Fruit fly (Drosophila melanogaster) whole organism, embryonic: Measurements from ENCODE around the gene dikar.
A peak's percentile ranks its signal among the peaks of the same experiment; 100 is the strongest.

ENCODE experiments used
- ATbp ChIP-seq: fragments of 200-800 bp; sonication (Bioruptor generic); optimal IDR thresholded peaks from 2 replicates; lab custom pipeline; 2017; ENCODE audit warnings: missing biosample characterization, mild to moderate bottlenecking, missing genetic modification characterization, missing genetic modification reagents
- Abd-B ChIP-seq: fragments of 200-800 bp; sonication (Bioruptor generic); optimal IDR thresholded peaks from 2 replicates; lab custom pipeline; 2018; ENCODE audit warnings: missing biosample characterization, mild to moderate bottlenecking, missing genetic modification characterization, moderate library complexity
- Atf3 ChIP-seq: fragments of 200-800 bp; sonication (Bioruptor generic); optimal IDR thresholded peaks from 3 replicates; lab custom pipeline; 2016; ENCODE audit warnings: missing biosample characterization, missing genetic modification characterization
- Awh ChIP-seq: fragments of 200-800 bp; sonication (Bioruptor generic); IDR thresholded peaks from 2 replicates; pipeline ENCODE4, ENCODE4 v1.3.6; 2022; ENCODE audit warnings: missing biosample characterization, missing genetic modification characterization
- CG1024 ChIP-seq: fragments of 200-800 bp; sonication (Bioruptor generic); IDR thresholded peaks from 2 replicates; pipeline ENCODE4 v1.3.6; 2022; ENCODE audit warnings: missing biosample characterization, missing genetic modification characterization
- CG10431 ChIP-seq: fragments of 200-800 bp; sonication (Bioruptor generic); optimal IDR thresholded peaks from 3 replicates; lab custom pipeline; 2018; ENCODE audit warnings: missing biosample characterization, mild to moderate bottlenecking, missing genetic modification characterization
- CG12104 ChIP-seq: fragments of 200-800 bp; sonication (Bioruptor generic); optimal IDR thresholded peaks from 3 replicates; lab custom pipeline; 2016; ENCODE audit warnings: missing biosample characterization, missing genetic modification characterization
- CG13296 ChIP-seq: fragments of 200-800 bp; sonication (Bioruptor generic); optimal IDR thresholded peaks from 3 replicates; lab custom pipeline; 2018; ENCODE audit warnings: missing biosample characterization, mild to moderate bottlenecking, missing genetic modification characterization
- CG14441 ChIP-seq: fragments of 200-800 bp; sonication (Bioruptor generic); IDR thresholded peaks from 2 replicates; pipeline ENCODE4 v1.3.6; 2022; ENCODE audit warnings: missing biosample characterization, missing genetic modification characterization
- CG15601 ChIP-seq: fragments of 200-800 bp; sonication (Bioruptor generic); optimal IDR thresholded peaks from 3 replicates; lab custom pipeline; 2019; ENCODE audit warnings: missing biosample characterization, mild to moderate bottlenecking, missing genetic modification characterization, moderate library complexity
- CG16863 ChIP-seq: fragments of 200-800 bp; sonication (Bioruptor generic); optimal IDR thresholded peaks from 3 replicates; lab custom pipeline; 2016; ENCODE audit warnings: missing biosample characterization, missing genetic modification characterization
- CG17361 ChIP-seq: fragments of 200-800 bp; sonication (Bioruptor generic); IDR thresholded peaks from 3 replicates; pipeline ENCODE4 v1.3.6; 2022; ENCODE audit warnings: missing biosample characterization, missing genetic modification characterization
- CG17612 ChIP-seq: fragments of 200-800 bp; sonication (Bioruptor generic); IDR thresholded peaks from 2 replicates; pipeline ENCODE4 v1.3.6; 2022; ENCODE audit warnings: missing biosample characterization, missing genetic modification characterization
- CG31441 ChIP-seq: fragments of 200-800 bp; sonication (Bioruptor generic); IDR thresholded peaks from 2 replicates; pipeline ENCODE4 v1.3.6; 2022; ENCODE audit warnings: missing biosample characterization, missing genetic modification characterization
- CG4282 ChIP-seq: fragments of 200-800 bp; sonication (Bioruptor generic); optimal IDR thresholded peaks from 2 replicates; lab custom pipeline; 2016; ENCODE audit warnings: missing biosample characterization, missing genetic modification characterization
- CG4360 ChIP-seq: fragments of 200-800 bp; sonication (Bioruptor generic); IDR thresholded peaks from 2 replicates; pipeline ENCODE4 v1.3.6; 2022; ENCODE audit warnings: missing biosample characterization, missing genetic modification characterization
- CG6813 ChIP-seq: fragments of 200-800 bp; sonication (Bioruptor generic); optimal IDR thresholded peaks from 2 replicates; lab custom pipeline; 2017; ENCODE audit warnings: missing biosample characterization, missing genetic modification characterization, mild to moderate bottlenecking, moderate library complexity, missing genetic modification reagents
- CG8388 ChIP-seq: fragments of 200-800 bp; sonication (Bioruptor generic); optimal IDR thresholded peaks from 2 replicates; lab custom pipeline; 2019; ENCODE audit warnings: missing biosample characterization, mild to moderate bottlenecking, missing genetic modification characterization, moderate library complexity
- CTCF ChIP-seq: fragments of 200-800 bp; sonication (Bioruptor generic); optimal IDR thresholded peaks from 2 replicates; lab custom pipeline; 2017; ENCODE audit warnings: missing biosample characterization, mild to moderate bottlenecking, missing genetic modification characterization, moderate library complexity
- CoRest ChIP-seq: fragments of 200-800 bp; sonication (Bioruptor generic); optimal IDR thresholded peaks from 3 replicates; lab custom pipeline; 2018; ENCODE audit warnings: missing biosample characterization, mild to moderate bottlenecking, missing genetic modification characterization, moderate library complexity
- Dad ChIP-seq: fragments of 200-800 bp; sonication (Bioruptor generic); optimal IDR thresholded peaks from 3 replicates; lab custom pipeline; 2016; ENCODE audit warnings: missing biosample characterization, missing genetic modification characterization
- Deaf1 ChIP-seq: fragments of 200-800 bp; optimal IDR thresholded peaks from 3 replicates; lab custom pipeline; 2019; ENCODE audit warnings: missing biosample characterization, mild to moderate bottlenecking, missing genetic modification characterization, moderate library complexity
- Dek ChIP-seq: fragments of 200-800 bp; sonication (Bioruptor generic); optimal IDR thresholded peaks from 3 replicates; lab custom pipeline; 2019; ENCODE audit warnings: missing biosample characterization, mild to moderate bottlenecking, missing genetic modification characterization, moderate library complexity
- Elba2 ChIP-seq: fragments of 200-800 bp; sonication (Bioruptor generic); optimal IDR thresholded peaks from 3 replicates; lab custom pipeline; 2016; ENCODE audit warnings: missing biosample characterization, missing genetic modification characterization
- HmgD ChIP-seq: fragments of 200-800 bp; sonication (Bioruptor generic); optimal IDR thresholded peaks from 3 replicates; lab custom pipeline; 2016; ENCODE audit warnings: missing biosample characterization, missing genetic modification characterization
- Hmx ChIP-seq: fragments of 200-800 bp; sonication (Bioruptor generic); optimal IDR thresholded peaks from 2 replicates; lab custom pipeline; 2016; ENCODE audit warnings: missing biosample characterization, missing genetic modification characterization
- Hr51 ChIP-seq, 2 experiments: fragments of 200-800 bp; sonication (Bioruptor generic); optimal IDR thresholded peaks; 2 replicates in 1 of 2; 3 replicates in 1 of 2; lab custom pipeline; 2016 to 2018; ENCODE audit warnings: missing biosample characterization in 2 of 2, missing genetic modification characterization in 2 of 2, mild to moderate bottlenecking in 1 of 2, moderate library complexity in 1 of 2
- Lim3 ChIP-seq: fragments of 200-800 bp; sonication (Bioruptor generic); IDR thresholded peaks from 2 replicates; pipeline ENCODE4 v1.3.6; 2022; ENCODE audit warnings: missing biosample characterization, missing genetic modification characterization
- Max ChIP-seq: fragments of 200-800 bp; sonication (Bioruptor generic); optimal IDR thresholded peaks from 2 replicates; lab custom pipeline; 2016; ENCODE audit warnings: missing biosample characterization, mild to moderate bottlenecking, missing genetic modification characterization
- NK7.1 ChIP-seq: fragments of 200-800 bp; sonication (Bioruptor generic); optimal IDR thresholded peaks from 3 replicates; lab custom pipeline; 2016; ENCODE audit warnings: missing biosample characterization, missing genetic modification characterization
- Nf-YA ChIP-seq: fragments of 200-800 bp; sonication (Bioruptor generic); IDR thresholded peaks from 2 replicates; pipeline ENCODE4 v1.3.6; 2022; ENCODE audit warnings: missing biosample characterization, missing genetic modification characterization
- Six4 ChIP-seq: fragments of 200-800 bp; sonication (Bioruptor generic); optimal IDR thresholded peaks from 2 replicates; lab custom pipeline; 2016; ENCODE audit warnings: missing biosample characterization, missing genetic modification characterization
- ato ChIP-seq: fragments of 200-800 bp; sonication (Bioruptor generic); IDR thresholded peaks from 2 replicates; pipeline ENCODE4 v1.3.6; 2022; ENCODE audit warnings: missing biosample characterization, missing genetic modification characterization; ENCODE audit not compliant: partially characterized antibody
- chm ChIP-seq: fragments of 200-800 bp; sonication (Bioruptor generic); IDR thresholded peaks from 2 replicates; pipeline ENCODE4 v1.3.6; 2022; ENCODE audit warnings: missing biosample characterization, missing genetic modification characterization
- dan ChIP-seq: fragments of 200-800 bp; sonication (Bioruptor generic); IDR thresholded peaks from 2 replicates; pipeline ENCODE4 v1.3.6; 2022; ENCODE audit warnings: missing biosample characterization, missing genetic modification characterization
- ftz-f1 ChIP-seq: fragments of 200-800 bp; sonication (Bioruptor generic); optimal IDR thresholded peaks from 2 replicates; lab custom pipeline; 2016; ENCODE audit warnings: missing biosample characterization, missing genetic modification characterization
- grau ChIP-seq: fragments of 200-800 bp; optimal IDR thresholded peaks from 3 replicates; lab custom pipeline; 2019; ENCODE audit warnings: missing biosample characterization, mild to moderate bottlenecking, missing genetic modification characterization, moderate library complexity
- gt ChIP-seq: fragments of 200-800 bp; sonication (Bioruptor generic); IDR thresholded peaks from 2 replicates; pipeline ENCODE4 v1.3.6; 2022; ENCODE audit warnings: missing biosample characterization, missing genetic modification characterization
- hth ChIP-seq: fragments of >200 bp; optimal IDR thresholded peaks from 2 replicates; lab custom pipeline; 2017; ENCODE audit warnings: inconsistent platforms
- jigr1 ChIP-seq: fragments of 200-800 bp; sonication (Bioruptor generic); IDR thresholded peaks from 3 replicates; pipeline ENCODE4 v1.3.6; 2022; ENCODE audit warnings: missing biosample characterization, missing genetic modification characterization
- lab ChIP-seq: fragments of 200-800 bp; sonication (Bioruptor generic); optimal IDR thresholded peaks from 3 replicates; lab custom pipeline; 2017; ENCODE audit warnings: missing biosample characterization, missing genetic modification characterization, mild to moderate bottlenecking, moderate library complexity, missing genetic modification reagents
- luna ChIP-seq: fragments of 200-800 bp; sonication (Bioruptor generic); optimal IDR thresholded peaks from 2 replicates; lab custom pipeline; 2016; ENCODE audit warnings: missing biosample characterization, missing genetic modification characterization
- nom ChIP-seq: fragments of 200-800 bp; sonication (Bioruptor generic); optimal IDR thresholded peaks from 2 replicates; lab custom pipeline; 2017; ENCODE audit warnings: missing biosample characterization, missing genetic modification characterization, mild to moderate bottlenecking, moderate library complexity, missing genetic modification reagents
- p53 ChIP-seq: fragments of 200-800 bp; sonication (Bioruptor generic); optimal IDR thresholded peaks from 2 replicates; lab custom pipeline; 2016; ENCODE audit warnings: missing biosample characterization, missing genetic modification characterization
- rib ChIP-seq: fragments of 200-800 bp; sonication (Bioruptor generic); IDR thresholded peaks from 2 replicates; pipeline ENCODE4 v1.3.6; 2022; ENCODE audit warnings: missing biosample characterization, missing genetic modification characterization
- slp2 ChIP-seq: fragments of 200-800 bp; sonication (Bioruptor generic); optimal IDR thresholded peaks from 2 replicates; lab custom pipeline; 2016; ENCODE audit warnings: missing biosample characterization, missing genetic modification characterization
- so ChIP-seq: fragments of 200-800 bp; sonication (Bioruptor generic); IDR thresholded peaks from 3 replicates; pipeline ENCODE4 v1.3.6; 2022; ENCODE audit warnings: missing biosample characterization, missing genetic modification characterization
- ssp ChIP-seq: fragments of 200-800 bp; sonication (Bioruptor generic); IDR thresholded peaks from 2 replicates; pipeline ENCODE4 v1.3.6; 2022; ENCODE audit warnings: missing biosample characterization, missing genetic modification characterization
- tna ChIP-seq: fragments of 200-800 bp; sonication (Bioruptor generic); IDR thresholded peaks from 2 replicates; pipeline ENCODE4 v1.3.6; 2022; ENCODE audit warnings: missing biosample characterization, missing genetic modification characterization; ENCODE audit not compliant: partially characterized antibody
- tup ChIP-seq: fragments of 200-800 bp; sonication (Bioruptor generic); optimal IDR thresholded peaks from 2 replicates; lab custom pipeline; 2016; ENCODE audit warnings: missing biosample characterization, mild to moderate bottlenecking, missing genetic modification characterization, moderate library complexity
- vfl ChIP-seq: fragments of 200-800 bp; sonication (Bioruptor generic); optimal IDR thresholded peaks from 2 replicates; lab custom pipeline; 2016; ENCODE audit warnings: missing biosample characterization, missing genetic modification characterization
- zfh2 ChIP-seq: fragments of 200-800 bp; sonication (Bioruptor generic); optimal IDR thresholded peaks from 2 replicates; lab custom pipeline; 2016; ENCODE audit warnings: missing biosample characterization, missing genetic modification characterization

dikar gene

dm6 chr3L:6703368-6703807 is 39.6 kb downstream of the dikar start, which contains the start of gene SP1173 (continued):
- TF ChIP-seq CG1024 (GFP tag; lab: Robert Waterston, UW) (0 out of 2 replicates have a peak, but pooled peaks have one; percentile 29), Hr51 (GFP tag; optimal IDR thresholded peaks at IDR 0.05; lab: Kevin White, UChicago) (peak; percentile 13 to 29), dan (GFP tag; lab: Robert Waterston, UW) (no peak), CG16863 (GFP tag; lab: Kevin White, UChicago) (no peak), CG10431 (peak; percentile 25), CG13296 (peak; percentile 43), CG4282 (GFP tag; lab: Kevin White, UChicago) (no peak), Six4 (GFP tag; lab: Kevin White, UChicago) (no peak), jigr1 (GFP tag; lab: Robert Waterston, UW) (no peak), Awh (GFP tag; lab: Robert Waterston, UW) (peak; percentile 37; the same call in 1 of the 2 replicates), tup (no peak), nom (peak; percentile 30), ftz-f1 (GFP tag; lab: Kevin White, UChicago) (peak; percentile 52), Deaf1 (tag; lab: Kevin White, UChicago) (peak; percentile 61), CG17612 (GFP tag; lab: Robert Waterston, UW) (peak; percentile 31; the same call in 1 of the 2 replicates), slp2 (GFP tag; lab: Kevin White, UChicago) (no peak), so (GFP tag; lab: Robert Waterston, UW) (peak; percentile 84; the same call in 2 of the 3 replicates), CG14441 (GFP tag; lab: Robert Waterston, UW) (no peak), Elba2 (GFP tag; lab: Kevin White, UChicago) (no peak), hth (no peak), lab (peak; percentile 61), CG6813 (GFP tag; lab: Kevin White, UChicago) (peak; percentile 70), HmgD (GFP tag; lab: Kevin White, UChicago) (peak; percentile 9), vfl (no peak), ATbp (GFP tag; lab: Kevin White, UChicago) (no peak), CG31441 (GFP tag; lab: Robert Waterston, UW) (peak; percentile 9; the same call in 1 of the 2 replicates), Abd-B (no peak), Lim3 (GFP tag; lab: Robert Waterston, UW) (no peak), p53 (no peak), tna (GFP tag; lab: Robert Waterston, UW) (peak; percentile 61), Max (GFP tag; lab: Kevin White, UChicago) (no peak), CG8388 (GFP tag; lab: Kevin White, UChicago) (no peak), chm (GFP tag; lab: Robert Waterston, UW) (peak; percentile 92), gt (GFP tag; lab: Robert Waterston, UW) (no peak), ato (peak; percentile 76; the same call in 1 of the 2 replicates), zfh2 (GFP tag; lab: Kevin White, UChicago) (no peak), CTCF (GFP tag; lab: Kevin White, UChicago) (peak; percentile 68), CoRest (peak; percentile 9), CG12104 (GFP tag; lab: Kevin White, UChicago) (no peak), grau (tag; lab: Kevin White, UChicago) (peak; percentile 31), NK7.1 (no peak), rib (GFP tag; lab: Robert Waterston, UW) (peak; percentile 74; the same call in 1 of the 2 replicates), CG17361 (GFP tag; lab: Robert Waterston, UW) (no peak), luna (GFP tag; lab: Kevin White, UChicago) (no peak), CG15601 (tag; lab: Kevin White, UChicago) (peak; percentile 8), Dad (peak; percentile 31), CG4360 (GFP tag; lab: Robert Waterston, UW) (no peak), Nf-YA (no peak), Hmx (GFP tag; lab: Kevin White, UChicago) (no peak), Atf3 (GFP tag; lab: Kevin White, UChicago) (no peak), Dek (tag; lab: Kevin White, UChicago) (peak; percentile 48), ssp (no peak)
